Fruit fly (Drosophila melanogaster) whole organism, wandering third instar larva: ENCODE results near the gene RanBP3.

ENCODE experiments used
- Abd-B ChIP-seq: fragments of >200 bp; optimal IDR thresholded peaks from 2 replicates; lab custom pipeline; 2017; ENCODE audit warnings: missing biosample characterization, missing genetic modification characterization
- CG32264 ChIP-seq: fragments of 200-800 bp; sonication (Bioruptor generic); optimal IDR thresholded peaks from 2 replicates; lab custom pipeline; 2016; ENCODE audit warnings: missing biosample characterization, missing genetic modification characterization
- CG9705 ChIP-seq: fragments of 200-800 bp; sonication (Bioruptor generic); optimal IDR thresholded peaks from 2 replicates; lab custom pipeline; 2018; ENCODE audit warnings: missing biosample characterization, mild to moderate bottlenecking, missing genetic modification characterization
- CrebA ChIP-seq: fragments of 200-800 bp; sonication (Bioruptor generic); optimal IDR thresholded peaks from 2 replicates; lab custom pipeline; 2016; ENCODE audit warnings: missing biosample characterization, mild to moderate bottlenecking, missing genetic modification characterization, borderline replicate concordance
- Dfd ChIP-seq: fragments of >200 bp; optimal IDR thresholded peaks from 2 replicates; lab custom pipeline; 2017; ENCODE audit warnings: missing biosample characterization, missing genetic modification characterization
- Dif ChIP-seq: fragments of 200-275, 200-300 bp; sonication (Bioruptor generic); optimal IDR thresholded peaks from 2 replicates; lab custom pipeline; 2018; ENCODE audit warnings: missing biosample characterization, missing genetic modification characterization; ENCODE audit not compliant: partially characterized antibody
- GATAd ChIP-seq: sonication (Bioruptor generic); optimal IDR thresholded peaks from 2 replicates; lab custom pipeline; 2016; ENCODE audit warnings: missing biosample characterization, missing genetic modification characterization
- HLH106 ChIP-seq: fragments of 200-800 bp; optimal IDR thresholded peaks from 3 replicates; lab custom pipeline; 2019; ENCODE audit warnings: missing biosample characterization, mild to moderate bottlenecking, missing genetic modification characterization, moderate library complexity
- Hnf4 ChIP-seq: fragments of 200-800 bp; sonication (Bioruptor generic); optimal IDR thresholded peaks from 2 replicates; lab custom pipeline; 2016; ENCODE audit warnings: missing biosample characterization, mild to moderate bottlenecking, missing genetic modification characterization
- Hr78 ChIP-seq: fragments of >200 bp; optimal IDR thresholded peaks from 2 replicates; lab custom pipeline; 2017; ENCODE audit warnings: missing biosample characterization, missing genetic modification characterization
- Hr83 ChIP-seq: fragments of 200-300 bp; sonication (Bioruptor generic); optimal IDR thresholded peaks from 2 replicates; lab custom pipeline; 2016; ENCODE audit warnings: missing biosample characterization, mild to moderate bottlenecking, missing genetic modification characterization, moderate library complexity; ENCODE audit not compliant: poor library complexity, severe bottlenecking
- Jra ChIP-seq: sonication (Bioruptor generic); optimal IDR thresholded peaks from 2 replicates; lab custom pipeline; 2016; ENCODE audit warnings: missing biosample characterization, missing genetic modification characterization
- Mio ChIP-seq: sonication (Bioruptor generic); optimal IDR thresholded peaks from 2 replicates; lab custom pipeline; 2016; ENCODE audit warnings: missing biosample characterization, missing genetic modification characterization
- Myc ChIP-seq: fragments of >200 bp; optimal IDR thresholded peaks from 2 replicates; lab custom pipeline; 2017
- N ChIP-seq: fragments of >200 bp; optimal IDR thresholded peaks from 2 replicates; lab custom pipeline; 2018; ENCODE audit warnings: missing biosample characterization, missing external identifiers, missing genetic modification characterization
- OdsH ChIP-seq: fragments of 200-800 bp; sonication (Bioruptor generic); optimal IDR thresholded peaks from 2 replicates; lab custom pipeline; 2016; ENCODE audit warnings: missing biosample characterization, mild to moderate bottlenecking, missing genetic modification characterization
- Rel ChIP-seq, 2 experiments: fragments of 200-800 bp; sonication (Bioruptor generic) in 1 of 2; optimal IDR thresholded peaks; 2 replicates in 1 of 2; 3 replicates in 1 of 2; lab custom pipeline; 2016 to 2019; ENCODE audit warnings: mild to moderate bottlenecking in 2 of 2, missing biosample characterization in 2 of 2, missing genetic modification characterization in 2 of 2, moderate library complexity in 1 of 2
- Sp1 ChIP-seq: fragments of 200-800 bp; sonication (Bioruptor generic); optimal IDR thresholded peaks from 3 replicates; lab custom pipeline; 2019; ENCODE audit warnings: missing biosample characterization, mild to moderate bottlenecking, missing genetic modification characterization, moderate library complexity
- Vsx2 ChIP-seq: fragments of 200-300, 225-300 bp; sonication (Bioruptor generic); optimal IDR thresholded peaks from 2 replicates; lab custom pipeline; 2018; ENCODE audit warnings: missing biosample characterization, missing genetic modification characterization; ENCODE audit not compliant: partially characterized antibody
- br ChIP-seq: fragments of 200-800 bp; sonication (Bioruptor generic); optimal IDR thresholded peaks from 2 replicates; lab custom pipeline; 2016; ENCODE audit warnings: missing biosample characterization, missing genetic modification characterization
- brk ChIP-seq: fragments of 200-800 bp; sonication (Bioruptor generic); optimal IDR thresholded peaks from 2 replicates; lab custom pipeline; 2016; ENCODE audit warnings: missing biosample characterization, mild to moderate bottlenecking, missing genetic modification characterization
- dl ChIP-seq, 2 experiments: fragments of 175-275, 200-275 bp in 1 of 2; fragments of 200-275 bp in 1 of 2; sonication (Bioruptor generic); optimal IDR thresholded peaks; lab custom pipeline; 2018; ENCODE audit warnings: mild to moderate bottlenecking in 2 of 2, missing biosample characterization in 2 of 2, missing genetic modification characterization in 2 of 2, moderate library complexity in 2 of 2; ENCODE audit not compliant: partially characterized antibody in 2 of 2, insufficient read depth in 1 of 2
- dmrt93B ChIP-seq: fragments of 200-800 bp; sonication (Bioruptor generic); optimal IDR thresholded peaks from 2 replicates; lab custom pipeline; 2018; ENCODE audit warnings: missing biosample characterization, mild to moderate bottlenecking, missing genetic modification characterization
- dsf ChIP-seq: sonication (Bioruptor generic); optimal IDR thresholded peaks from 2 replicates; lab custom pipeline; 2016; ENCODE audit warnings: missing biosample characterization, missing genetic modification characterization, borderline replicate concordance
- ey ChIP-seq: fragments of 200-800 bp; sonication (Bioruptor generic); optimal IDR thresholded peaks from 2 replicates; lab custom pipeline; 2016; ENCODE audit warnings: missing biosample characterization, missing genetic modification characterization
- foxo ChIP-seq, 2 experiments: fragments of 200-800 bp; sonication (Bioruptor generic); optimal IDR thresholded peaks; 2 replicates in 1 of 2; 3 replicates in 1 of 2; lab custom pipeline; 2016 to 2017; ENCODE audit warnings: missing biosample characterization in 2 of 2, missing genetic modification characterization in 2 of 2
- fru ChIP-seq: fragments of 200-800 bp; sonication (Bioruptor generic); optimal IDR thresholded peaks from 3 replicates; lab custom pipeline; 2016; ENCODE audit warnings: missing biosample characterization, mild to moderate bottlenecking, missing genetic modification characterization
- h ChIP-seq: fragments of 200-800 bp; sonication (Bioruptor generic); optimal IDR thresholded peaks from 3 replicates; lab custom pipeline; 2016; ENCODE audit warnings: missing biosample characterization, mild to moderate bottlenecking, missing genetic modification characterization
- jim ChIP-seq: fragments of 175-275, 200-325 bp; sonication (Bioruptor generic); optimal IDR thresholded peaks from 2 replicates; lab custom pipeline; 2016; ENCODE audit warnings: missing biosample characterization, mild to moderate bottlenecking, missing genetic modification characterization
- pan ChIP-seq: fragments of >200 bp; optimal IDR thresholded peaks from 2 replicates; lab custom pipeline; 2017
- psq ChIP-seq: fragments of 200-800 bp; sonication (Bioruptor generic); optimal IDR thresholded peaks from 3 replicates; lab custom pipeline; 2017; ENCODE audit warnings: missing biosample characterization, mild to moderate bottlenecking, missing genetic modification characterization, moderate library complexity
- rgr ChIP-seq: fragments of 200-800 bp; sonication (Bioruptor generic); optimal IDR thresholded peaks from 3 replicates; lab custom pipeline; 2016; ENCODE audit warnings: missing biosample characterization, mild to moderate bottlenecking, missing genetic modification characterization
- sage ChIP-seq: fragments of 200-800 bp; sonication (Bioruptor generic); optimal IDR thresholded peaks from 2 replicates; lab custom pipeline; 2016; ENCODE audit warnings: missing biosample characterization, mild to moderate bottlenecking, missing genetic modification characterization
- sv ChIP-seq: fragments of 200-800 bp; sonication (Bioruptor generic); optimal IDR thresholded peaks from 3 replicates; lab custom pipeline; 2016; ENCODE audit warnings: missing biosample characterization, missing genetic modification characterization
- tai ChIP-seq: sonication (Bioruptor generic); optimal IDR thresholded peaks from 2 replicates; lab custom pipeline; 2016; ENCODE audit warnings: missing biosample characterization, missing genetic modification characterization
- usp ChIP-seq: fragments of >200 bp; optimal IDR thresholded peaks from 2 replicates; lab custom pipeline; 2017; ENCODE audit warnings: missing biosample characterization, missing genetic modification characterization
- woc ChIP-seq: sonication (Bioruptor generic); optimal IDR thresholded peaks from 2 replicates; lab custom pipeline; 2016; ENCODE audit warnings: missing biosample characterization, mild to moderate bottlenecking, missing genetic modification characterization

The RanBP3 gene

DNA sequence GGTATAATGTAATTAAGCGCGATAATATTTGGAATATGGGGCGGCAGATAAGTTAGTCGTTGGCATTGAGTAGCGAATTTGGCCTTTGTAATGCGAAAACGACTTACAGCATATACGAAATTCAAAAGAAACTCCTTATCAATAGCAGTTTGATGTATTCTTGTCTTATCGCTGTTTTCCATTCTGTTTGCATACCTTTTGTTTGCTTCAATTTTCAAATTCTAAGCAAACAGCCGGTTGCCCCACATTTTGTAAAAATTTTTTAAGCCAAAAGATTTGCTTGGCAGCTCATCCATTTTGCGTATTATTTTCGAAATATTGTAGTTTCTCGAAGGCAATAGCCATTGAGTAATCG, 30.7 kb upstream of the RanBP3 start:
- no peak for TF ChIP-seq Vsx2 (GFP tag; lab: Kevin White, UChicago)
- no peak for TF ChIP-seq Abd-B
- no peak for TF ChIP-seq psq (GFP tag; lab: Kevin White, UChicago)
- no peak for TF ChIP-seq GATAd (GFP tag; lab: Kevin White, UChicago)
- TF ChIP-seq dmrt93B = no peak
- no peak for TF ChIP-seq sv (GFP tag; lab: Kevin White, UChicago)
- no peak for TF ChIP-seq brk (GFP tag; lab: Kevin White, UChicago)
- TF ChIP-seq fru (GFP tag; lab: Kevin White, UChicago) = no peak
- no peak for TF ChIP-seq foxo (GFP tag; optimal IDR thresholded peaks at IDR 0.05; lab: Kevin White, UChicago)
- TF ChIP-seq Hnf4 (GFP tag; lab: Kevin White, UChicago) = no peak
- TF ChIP-seq tai (GFP tag; lab: Kevin White, UChicago) = no peak
- no peak for TF ChIP-seq Rel (GFP tag; optimal IDR thresholded peaks at IDR 0.05; lab: Kevin White, UChicago)
- no peak for TF ChIP-seq Rel (tag; optimal IDR thresholded peaks at IDR 0.05; lab: Kevin White, UChicago)
- TF ChIP-seq pan (lab: Kevin White, UChicago) = no peak
- TF ChIP-seq CrebA (GFP tag; lab: Kevin White, UChicago) = no peak
- TF ChIP-seq dl (GFP tag; optimal IDR thresholded peaks at IDR 0.05; lab: Kevin White, UChicago; ENCODE audit: insufficient read depth in 1 of 2, partially characterized antibody in 2 of 2) = no peak
- TF ChIP-seq sage (GFP tag; lab: Kevin White, UChicago) = no peak
- no peak for TF ChIP-seq N (GFP tag; lab: Kevin White, UChicago)
- no peak for TF ChIP-seq Dif (GFP tag; lab: Kevin White, UChicago)
- TF ChIP-seq rgr (GFP tag; lab: Kevin White, UChicago) = no peak

DNA sequence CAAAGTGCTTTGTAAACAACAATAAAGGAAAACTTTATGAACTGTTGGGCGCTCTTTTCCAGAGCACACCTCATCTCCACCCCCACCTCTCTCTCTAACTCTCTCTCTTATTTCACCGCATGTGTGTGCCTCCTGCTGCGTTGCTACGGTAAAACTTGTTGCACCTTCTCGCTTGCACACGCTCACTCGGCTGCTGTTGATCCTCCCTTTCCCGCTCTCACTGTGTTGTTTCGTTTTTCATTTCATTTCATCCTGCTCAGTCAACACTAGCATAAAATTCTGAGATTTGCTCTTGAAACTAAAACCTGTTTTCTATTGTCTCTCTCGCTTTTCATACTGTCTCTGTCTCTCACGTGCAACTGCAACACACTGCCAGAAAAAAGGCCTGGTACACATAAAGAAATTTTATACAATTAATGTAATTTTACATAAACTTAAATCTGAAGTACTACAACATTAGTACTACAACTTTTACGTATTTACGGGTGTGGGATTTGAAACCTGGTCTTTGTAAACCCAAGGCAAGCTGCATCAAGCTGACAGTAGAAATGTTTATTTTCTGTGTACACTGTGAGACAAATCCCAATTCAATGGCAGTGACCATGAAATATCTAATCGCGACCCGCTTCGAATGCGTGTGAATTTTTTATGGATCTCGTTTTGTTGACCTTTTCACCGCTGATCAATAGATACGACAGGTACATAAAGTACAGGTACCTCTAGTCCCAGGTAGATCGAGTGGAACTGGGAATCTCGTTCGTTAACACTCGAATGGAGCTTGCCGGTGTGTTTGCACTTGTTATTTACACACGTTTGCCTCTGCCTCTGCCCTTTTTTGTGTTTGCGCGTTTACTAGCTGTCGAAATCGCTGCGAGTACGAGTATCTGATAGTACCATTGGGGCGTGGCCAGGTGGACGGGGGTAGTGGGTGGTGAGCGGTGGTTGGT, 30.1 kb upstream of the RanBP3 start:
- TF ChIP-seq Mio (GFP tag; lab: Kevin White, UChicago) (no peak), Hr78 (no peak), Dfd (GFP tag; lab: Kevin White, UChicago) (no peak), Dif (GFP tag; lab: Kevin White, UChicago) (peak; percentile 44), dmrt93B (peak; percentile 61), brk (GFP tag; lab: Kevin White, UChicago) (no peak), Hnf4 (GFP tag; lab: Kevin White, UChicago) (peak; percentile 84), jim (GFP tag; lab: Kevin White, UChicago) (no peak), CG9705 (GFP tag; lab: Kevin White, UChicago) (peak; percentile 15), Rel (GFP tag; optimal IDR thresholded peaks at IDR 0.05; lab: Kevin White, UChicago) (peak; percentile 73), Rel (tag; optimal IDR thresholded peaks at IDR 0.05; lab: Kevin White, UChicago) (no peak), h (peak; percentile 91), rgr (GFP tag; lab: Kevin White, UChicago) (peak; percentile 88), Sp1 (peak; percentile 71), CrebA (GFP tag; lab: Kevin White, UChicago) (no peak), Myc (lab: Kevin White, UChicago) (no peak), sv (GFP tag; lab: Kevin White, UChicago) (peak; percentile 77), Vsx2 (GFP tag; lab: Kevin White, UChicago) (peak; percentile 94), fru (GFP tag; lab: Kevin White, UChicago) (peak; percentile 88), br (GFP tag; lab: Kevin White, UChicago) (peak; percentile 81), dsf (GFP tag; lab: Kevin White, UChicago) (peak; percentile 47), sage (GFP tag; lab: Kevin White, UChicago) (no peak), HLH106 (tag; lab: Kevin White, UChicago) (peak; percentile 75), psq (GFP tag; lab: Kevin White, UChicago) (peak; percentile 79), usp (GFP tag; lab: Kevin White, UChicago) (no peak), dl (GFP tag; optimal IDR thresholded peaks at IDR 0.05; lab: Kevin White, UChicago; ENCODE audit: insufficient read depth in 1 of 2, partially characterized antibody in 2 of 2) (no peak), OdsH (peak; percentile 84), foxo (GFP tag; optimal IDR thresholded peaks at IDR 0.05; lab: Kevin White, UChicago) (peak; percentile 37 to 90), GATAd (GFP tag; lab: Kevin White, UChicago) (no peak), woc (GFP tag; lab: Kevin White, UChicago) (peak; percentile 85), Jra (GFP tag; lab: Kevin White, UChicago) (peak; percentile 66), Abd-B (no peak), ey (GFP tag; lab: Kevin White, UChicago) (peak; percentile 90), tai (GFP tag; lab: Kevin White, UChicago) (no peak), Hr83 (GFP tag; lab: Kevin White, UChicago) (peak; percentile 97), pan (lab: Kevin White, UChicago) (no peak), CG32264 (GFP tag; lab: Kevin White, UChicago) (peak; percentile 76)
